Fruit fly (Drosophila melanogaster): ENCODE results near the gene Best1.
A peak's percentile ranks its signal among the peaks of the same experiment; 100 is the strongest.

The Best1 gene

dm6 chr3R:10153957-10154685 is 16.2 kb downstream of the Best1 start:
- no peak for TF ChIP-seq CG17801 (GFP tag; optimal IDR thresholded peaks at IDR 0.05; ENCODE audit: partially characterized antibody)

DNA sequence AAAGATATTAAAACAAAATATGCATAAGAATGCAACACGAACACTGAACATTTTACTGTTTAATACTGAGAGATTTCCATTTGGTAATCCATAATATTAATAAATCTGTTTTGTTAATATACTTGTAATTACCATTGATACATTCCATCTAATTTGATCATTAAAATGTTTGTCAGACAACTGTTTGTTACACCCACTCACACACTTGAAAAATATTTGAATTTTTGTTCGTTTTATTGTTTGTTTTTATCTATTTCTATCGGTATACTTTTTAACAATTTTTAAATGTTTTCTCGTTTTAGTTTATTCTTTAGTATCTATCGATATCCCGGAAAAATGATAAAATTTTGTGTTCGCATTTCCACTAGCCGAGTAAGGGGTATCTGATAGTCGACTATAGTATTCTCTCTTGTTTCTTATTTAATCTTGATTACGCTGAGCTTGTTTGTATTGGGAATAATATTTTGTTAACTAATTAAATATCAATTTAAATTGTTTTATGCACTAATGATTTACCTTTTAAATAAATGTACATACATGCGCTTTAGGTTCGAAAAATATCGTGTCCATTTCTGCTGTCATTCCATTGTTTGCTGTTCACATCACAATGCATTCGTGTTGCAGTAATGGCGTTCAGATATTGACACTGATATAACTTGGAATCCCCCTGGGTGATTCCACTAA is 18.3 kb downstream of the Best1 start, which contains the start of gene CG34303:
Gene CG34303, minus strand, starts transcription at position 51 of the 684 bp plus-strand sequence.
- TF ChIP-seq CG17801 (GFP tag; optimal IDR thresholded peaks at IDR 0.05; ENCODE audit: partially characterized antibody): no peak

DNA sequence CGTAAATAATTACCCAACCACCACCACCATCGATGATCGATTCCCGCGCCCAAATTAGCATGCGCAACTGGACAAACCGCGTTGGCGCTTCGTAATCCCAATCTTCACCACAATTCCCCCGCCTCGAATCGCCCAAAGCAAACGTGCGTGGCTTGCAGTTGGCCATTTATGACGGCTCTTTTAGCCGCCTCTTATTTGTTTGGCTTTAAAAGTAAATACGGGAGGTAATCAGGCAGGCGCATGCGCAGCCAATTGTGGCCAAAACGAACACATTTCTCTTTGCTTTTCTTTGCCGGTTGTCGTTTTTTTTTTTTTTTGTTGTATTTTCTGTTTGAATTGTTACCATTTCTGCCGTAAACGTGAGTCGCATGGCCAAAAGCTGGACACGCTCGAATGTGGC is 19.7 kb downstream of the Best1 start:
- TF ChIP-seq CG17801 (GFP tag; optimal IDR thresholded peaks at IDR 0.05; ENCODE audit: partially characterized antibody): no peak

dm6 chr3R:10149667-10150398 is 20.5 kb downstream of the Best1 start:
- no peak for TF ChIP-seq CG17801 (GFP tag; optimal IDR thresholded peaks at IDR 0.05; ENCODE audit: partially characterized antibody)

DNA sequence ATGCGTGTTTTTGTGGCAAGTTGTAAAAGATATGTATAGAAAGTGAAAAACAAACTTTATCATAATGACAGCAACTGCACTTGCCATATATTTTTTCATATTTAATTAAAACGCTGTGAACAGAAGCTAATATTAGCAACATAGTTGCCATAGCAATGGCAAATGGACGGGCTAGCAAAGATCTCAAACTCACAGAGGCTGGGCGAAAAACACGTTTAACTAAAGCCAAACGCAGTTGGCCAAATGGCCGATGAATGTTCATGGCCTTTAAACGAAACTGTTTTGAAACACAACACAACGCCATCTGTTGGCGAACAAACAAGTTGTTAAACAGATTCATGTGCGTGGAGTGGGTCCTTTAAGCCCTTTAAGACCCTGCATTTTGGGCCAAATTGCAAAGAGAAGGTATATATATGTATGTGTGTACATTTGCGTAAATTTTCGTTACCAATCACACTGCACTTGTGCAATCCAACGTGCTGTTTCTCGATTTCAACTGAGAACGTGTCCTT is 21.9 kb downstream of the Best1 start:
- TF ChIP-seq CG17801 (GFP tag; optimal IDR thresholded peaks at IDR 0.05; ENCODE audit: partially characterized antibody): no peak

- TF ChIP-seq CG17801 (GFP tag; optimal IDR thresholded peaks at IDR 0.05; ENCODE audit: partially characterized antibody): no peak
These were observed 23.1 kb downstream of the Best1 start for dm6 chr3R:10147176-10147575.

- TF ChIP-seq CG17801 (GFP tag; optimal IDR thresholded peaks at IDR 0.05; ENCODE audit: partially characterized antibody): peak; percentile 33
These were observed 25.9 kb downstream of the Best1 start, which contains the start of the genes TAF1B and Invadolysin for dm6 chr3R:10144103-10144998. Gene TAF1B (minus strand): TSS chr3R:10144184. Gene Invadolysin (plus strand): TSS chr3R:10144668.

- no peak for TF ChIP-seq CG17801 (GFP tag; optimal IDR thresholded peaks at IDR 0.05; ENCODE audit: partially characterized antibody)
These were observed 27.5 kb downstream of the Best1 start, which contains the start of gene CG42759 for dm6 chr3R:10142770-10143169. Gene CG42759 (plus strand): TSS chr3R:10143070.

DNA sequence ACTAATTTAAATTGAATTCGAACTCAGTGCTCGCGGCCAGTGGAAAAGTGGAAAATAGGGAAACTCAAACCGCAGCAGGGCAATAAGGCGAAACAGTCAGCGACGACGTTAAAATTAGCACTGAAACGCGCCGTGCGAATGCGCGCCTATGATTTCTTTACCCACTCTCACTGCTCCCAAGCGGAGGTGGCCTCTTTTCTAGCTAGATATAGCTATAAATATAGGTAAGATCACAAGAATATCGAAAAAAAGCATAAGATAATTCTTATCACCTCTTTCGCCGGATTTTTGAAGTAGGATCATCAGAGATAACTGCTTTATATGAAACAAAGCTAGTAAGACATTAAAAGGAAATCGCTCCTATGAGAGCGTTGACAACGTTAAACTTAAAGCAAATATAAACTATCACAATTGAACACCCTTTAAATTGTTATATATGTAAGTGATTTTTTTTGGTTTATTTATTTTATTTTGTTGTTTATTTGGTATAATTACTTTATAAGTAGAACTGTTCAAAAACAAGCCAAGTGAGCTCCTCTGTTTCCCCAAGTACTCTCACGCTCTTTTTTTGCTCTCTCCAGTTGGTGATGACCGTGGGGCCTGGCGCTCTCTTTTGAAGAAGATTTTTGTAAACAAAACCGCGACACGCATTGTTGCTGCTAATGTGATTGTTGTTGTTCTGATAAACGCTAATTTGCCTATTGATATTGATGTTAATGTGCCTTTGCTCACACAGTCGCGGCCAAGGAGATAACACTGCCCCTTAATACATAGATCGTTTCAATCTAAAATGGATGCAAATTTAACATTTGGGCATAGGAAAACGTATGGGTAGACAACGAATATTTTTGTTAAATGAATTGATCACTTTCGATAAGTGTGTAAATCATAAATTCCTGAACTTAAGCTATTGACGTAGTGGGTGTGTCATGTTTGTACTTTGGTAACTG is 30.4 kb downstream of the Best1 start, which contains the start of gene tws:
Gene tws, minus strand, starts transcription at position 124 of the 950 bp plus-strand sequence.
- peak; percentile 66 for TF ChIP-seq CG17801 (GFP tag; optimal IDR thresholded peaks at IDR 0.05; ENCODE audit: partially characterized antibody)

- TF ChIP-seq CG17801 (GFP tag; optimal IDR thresholded peaks at IDR 0.05; ENCODE audit: partially characterized antibody): no peak
These were observed 31.4 kb downstream of the Best1 start for dm6 chr3R:10138900-10139299.

DNA sequence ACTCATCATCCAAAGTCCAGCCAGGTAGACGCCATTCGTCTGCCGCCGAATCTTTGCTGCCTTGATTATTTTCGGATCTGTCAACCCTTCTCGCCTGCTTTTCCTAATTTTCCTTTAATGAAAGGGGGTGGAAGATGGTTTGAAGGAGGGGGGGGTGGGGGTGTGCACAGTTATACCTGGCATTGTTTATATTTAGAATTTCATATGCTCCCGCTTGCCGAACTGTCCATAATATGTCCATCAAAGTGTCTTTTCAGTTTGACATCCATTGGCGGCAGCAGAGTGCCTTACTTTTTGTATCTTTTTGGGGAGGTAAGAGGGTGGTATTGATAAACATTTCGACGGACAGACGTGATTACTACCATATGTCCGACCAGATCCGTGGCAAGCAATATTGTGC is 32.5 kb downstream of the Best1 start:
- no peak for TF ChIP-seq CG17801 (GFP tag; optimal IDR thresholded peaks at IDR 0.05; ENCODE audit: partially characterized antibody)

DNA sequence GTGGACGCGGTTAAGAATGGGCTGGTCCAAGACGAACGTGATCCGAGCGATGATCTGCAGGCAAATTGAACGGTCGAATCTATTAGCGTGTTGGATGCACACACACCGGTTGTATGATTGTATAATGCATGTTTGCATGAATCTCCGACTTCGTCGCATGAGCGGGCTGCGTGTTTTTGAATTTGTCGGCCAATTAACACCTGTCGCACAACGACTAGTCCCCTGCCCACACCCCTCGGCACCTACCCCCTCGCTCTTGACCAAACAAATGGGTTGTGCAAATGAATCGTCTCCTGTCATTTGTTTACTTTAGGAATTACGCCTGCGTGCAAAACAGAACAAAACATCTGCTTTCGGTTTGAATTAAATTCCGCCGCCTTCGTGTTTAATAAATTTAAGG is 35.3 kb downstream of the Best1 start:
- no peak for TF ChIP-seq CG17801 (GFP tag; optimal IDR thresholded peaks at IDR 0.05; ENCODE audit: partially characterized antibody)

DNA sequence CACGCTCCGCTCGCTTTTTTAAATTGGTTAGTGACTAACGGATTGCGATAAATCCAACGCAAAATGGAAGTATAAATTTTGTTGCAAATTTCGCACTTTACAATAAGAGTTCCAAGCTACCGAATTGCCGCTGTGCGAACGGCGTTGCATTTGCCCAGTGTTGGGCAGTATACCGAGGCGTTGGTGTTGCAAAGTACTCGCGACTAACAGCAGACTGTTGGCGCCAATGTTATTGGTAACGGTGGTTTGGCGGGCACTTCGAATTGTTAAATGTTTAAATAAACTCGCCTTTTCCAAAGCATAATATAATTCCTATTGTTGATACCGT is 36.0 kb downstream of the Best1 start:
- TF ChIP-seq CG17801 (GFP tag; optimal IDR thresholded peaks at IDR 0.05; ENCODE audit: partially characterized antibody): peak; percentile 36

All from ovary, adult (tissue).